Worm (Caenorhabditis elegans): Measurements from ENCODE around the gene afmd-1.

afmd-1 gene

DNA sequence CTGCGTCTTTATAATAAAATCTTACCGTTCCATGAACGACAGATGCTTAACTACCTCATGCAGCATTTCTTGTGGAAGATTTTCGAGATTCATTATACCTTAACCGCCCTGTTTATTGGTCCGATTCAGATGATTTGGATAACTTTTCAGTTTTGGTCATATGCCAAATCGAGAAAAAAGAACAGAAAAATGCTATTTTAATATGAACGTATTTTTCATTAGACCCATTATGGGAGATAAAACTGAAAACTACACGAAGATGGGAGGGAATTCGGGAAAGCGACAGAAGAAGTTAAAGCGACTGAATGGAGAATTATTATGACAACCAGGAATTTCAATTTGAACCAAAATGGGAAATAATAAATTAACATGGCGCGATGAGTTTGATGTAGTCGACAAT, 17.0 kb upstream of the afmd-1 start, which contains the start of gene R13A1.10:
R13A1.10 (minus strand) TSS at position 101 of the 400 bp plus-strand sequence.
- no peak for TF ChIP-seq F49E8.2 (tag; optimal IDR thresholded peaks at IDR 0.05; ENCODE audit: insufficient read depth)
- TF ChIP-seq snpc-3.4 (tag; optimal IDR thresholded peaks at IDR 0.05) = no peak
- no peak for TF ChIP-seq fkh-3 (tag; optimal IDR thresholded peaks at IDR 0.05)
- no peak for TF ChIP-seq let-526 (GFP tag; IDR thresholded peaks at IDR 0.05)
- no peak for TF ChIP-seq attf-5 (GFP tag; optimal IDR thresholded peaks at IDR 0.05)
- TF ChIP-seq hsf-1 (GFP tag; IDR thresholded peaks at IDR 0.05) = no peak
- TF ChIP-seq ztf-18 (tag; optimal IDR thresholded peaks at IDR 0.05) = no peak
- TF ChIP-seq aptf-3 (GFP tag; IDR thresholded peaks at IDR 0.05) = no peak
- TF ChIP-seq T07F8.4 (tag; optimal IDR thresholded peaks at IDR 0.05) = no peak
- no peak for TF ChIP-seq snpc-1.1 (tag; optimal IDR thresholded peaks at IDR 0.05; ENCODE audit: insufficient read depth)
- no peak for TF ChIP-seq B0261.1 (tag; optimal IDR thresholded peaks at IDR 0.05)
- TF ChIP-seq snpc-1.3 (tag; optimal IDR thresholded peaks at IDR 0.05; ENCODE audit: insufficient read depth) = no peak
- TF ChIP-seq attf-3 (GFP tag; conservative IDR thresholded peaks at IDR 0.05) = no peak
- TF ChIP-seq ceh-100 (GFP tag; IDR thresholded peaks at IDR 0.05) = no peak
- no peak for TF ChIP-seq tbp1 (GFP tag; optimal IDR thresholded peaks at IDR 0.05)

- TF ChIP-seq lsl-1 (GFP tag; optimal IDR thresholded peaks at IDR 0.05) (no peak), bed-2 (GFP tag; IDR thresholded peaks at IDR 0.05) (no peak), F33H1.4 (GFP tag; IDR thresholded peaks at IDR 0.05) (no peak), F55B11.4 (tag; optimal IDR thresholded peaks at IDR 0.05; ENCODE audit: borderline replicate concordance, insufficient read depth) (no peak), C17E4.6 (GFP tag; IDR thresholded peaks at IDR 0.05) (no peak), ccch-3 (GFP tag; optimal IDR thresholded peaks at IDR 0.05) (no peak), attf-6 (GFP tag; IDR thresholded peaks at IDR 0.05) (no peak), F52B5.7 (tag; optimal IDR thresholded peaks at IDR 0.05) (no peak), T26A5.8 (tag; optimal IDR thresholded peaks at IDR 0.05) (no peak), mcd-1 (GFP tag; IDR thresholded peaks at IDR 0.05) (no peak), ztf-26 (tag; optimal IDR thresholded peaks at IDR 0.05) (no peak), nfya-1 (tag; optimal IDR thresholded peaks at IDR 0.05; ENCODE audit: borderline replicate concordance, insufficient read depth) (no peak), tbp1 (GFP tag; optimal IDR thresholded peaks at IDR 0.05) (no peak), B0261.1 (tag; optimal IDR thresholded peaks at IDR 0.05) (no peak), gei-17 (GFP tag; optimal IDR thresholded peaks at IDR 0.05) (no peak), K11D2.4 (GFP tag; IDR thresholded peaks at IDR 0.05) (no peak), mes-4 (tag; optimal IDR thresholded peaks at IDR 0.05) (no peak), dpff-1 (tag; optimal IDR thresholded peaks at IDR 0.05) (no peak), efl-1 (GFP tag; optimal IDR thresholded peaks at IDR 0.05) (no peak), lsy-27 (tag; optimal IDR thresholded peaks at IDR 0.05; ENCODE audit: borderline replicate concordance, insufficient read depth) (no peak)
Observed at ce11 chrIV:7228208-7228607, 15.8 kb upstream of the afmd-1 start, which contains the start of gene D2024.5. Gene D2024.5, minus strand, starts transcription at chrIV:7228308.

DNA sequence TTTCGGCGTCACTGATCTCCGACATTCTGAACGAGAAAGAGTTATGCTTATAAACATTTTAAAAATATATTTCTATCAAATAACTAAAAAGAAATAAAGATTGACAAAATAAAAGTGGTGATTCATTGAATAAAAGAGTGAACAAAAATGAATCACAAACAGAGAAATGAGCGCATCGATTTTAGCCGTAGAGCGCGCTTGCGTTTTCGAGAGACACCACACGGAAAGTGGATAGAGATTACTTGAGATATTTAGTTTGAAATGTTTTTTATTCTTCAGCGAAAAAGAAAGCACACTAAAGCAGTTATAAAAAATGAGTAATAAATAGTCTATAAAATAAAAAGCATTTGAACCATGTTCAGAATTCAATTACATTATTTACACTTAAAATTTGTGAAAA, 13.8 kb upstream of the afmd-1 start, which contains the start of gene cap-1:
cap-1 (minus strand) TSS at position 26 of the 400 bp plus-strand sequence.
- TF ChIP-seq Y67H2A.10 (GFP tag; conservative IDR thresholded peaks at IDR 0.05) = no peak
- TF ChIP-seq let-607 (tag; optimal IDR thresholded peaks at IDR 0.05) = no peak
- peak; percentile 3 for TF ChIP-seq lin-40 (tag; optimal IDR thresholded peaks at IDR 0.05)
- TF ChIP-seq ztf-6 (GFP tag; IDR thresholded peaks at IDR 0.05) = no peak
- TF ChIP-seq F23B12.7 (tag; optimal IDR thresholded peaks at IDR 0.05; ENCODE audit: insufficient read depth) = peak; percentile 92
- peak; percentile 38; the same call in 1 of the 2 replicates for TF ChIP-seq attf-3 (GFP tag; conservative IDR thresholded peaks at IDR 0.05)
- TF ChIP-seq tbp1 (GFP tag; optimal IDR thresholded peaks at IDR 0.05) = peak; percentile 29
- no peak for TF ChIP-seq hsf-1 (GFP tag; IDR thresholded peaks at IDR 0.05)
- peak; percentile 52 for TF ChIP-seq snpc-3.4 (tag; optimal IDR thresholded peaks at IDR 0.05)
- TF ChIP-seq ztf-25 (GFP tag; IDR thresholded peaks at IDR 0.05) = no peak
- peak; percentile 32 for TF ChIP-seq ztf-18 (tag; optimal IDR thresholded peaks at IDR 0.05)
- peak; percentile 41 for TF ChIP-seq ceh-27 (GFP tag; optimal IDR thresholded peaks at IDR 0.05)
- TF ChIP-seq hmg-20 (GFP tag; IDR thresholded peaks at IDR 0.05) = no peak
- TF ChIP-seq mcd-1 (GFP tag; IDR thresholded peaks at IDR 0.05) = peak; percentile 88
- TF ChIP-seq lsl-1 (GFP tag; optimal IDR thresholded peaks at IDR 0.05) = peak; percentile 37
- TF ChIP-seq ceh-100 (GFP tag; IDR thresholded peaks at IDR 0.05) = peak; percentile 93
- peak; percentile 14 for TF ChIP-seq ZK185.1 (tag; optimal IDR thresholded peaks at IDR 0.05; ENCODE audit: poor library complexity, severe bottlenecking)
- peak; percentile 83 for TF ChIP-seq attf-5 (GFP tag; optimal IDR thresholded peaks at IDR 0.05)
- peak; percentile 0 for TF ChIP-seq K12H6.12 (tag; optimal IDR thresholded peaks at IDR 0.05)
- TF ChIP-seq him-1 (tag; optimal IDR thresholded peaks at IDR 0.05) = no peak
